Worm (Caenorhabditis elegans): ENCODE results near the gene gsr-1.

DNA sequence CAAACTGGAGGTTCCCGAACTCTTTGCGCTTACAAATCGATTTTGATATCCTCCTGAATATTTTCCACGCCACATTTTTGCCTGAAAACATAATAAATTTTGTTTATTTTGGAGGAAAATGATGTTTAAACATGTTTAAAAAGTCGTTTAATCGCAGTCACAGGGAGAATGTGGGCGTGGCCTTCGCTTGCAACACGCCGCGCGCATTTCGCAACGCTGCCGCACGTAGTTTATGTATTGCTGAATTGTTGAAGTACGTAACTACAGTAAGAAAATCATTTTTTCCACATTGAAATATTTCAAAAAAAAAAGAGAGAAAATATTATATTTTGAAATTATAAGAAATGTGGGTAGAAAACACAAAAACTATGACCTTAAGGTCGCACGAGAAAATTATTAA, 13.5 kb downstream of the gsr-1 start, which contains the start of gene C46F11.4:
- TF ChIP-seq unc-98 (GFP tag; IDR thresholded peaks at IDR 0.05) (no peak), C34B4.2 (tag; optimal IDR thresholded peaks at IDR 0.05) (no peak), snpc-4 (tag; optimal IDR thresholded peaks at IDR 0.05) (peak; percentile 19), elt-3 (tag; optimal IDR thresholded peaks at IDR 0.05) (peak in 1 of 6 experiments; percentile 25), unc-86 (tag; optimal IDR thresholded peaks at IDR 0.05) (peak; percentile 8), ces-1 (GFP tag; optimal IDR thresholded peaks at IDR 0.05) (no peak), aly-2 (tag; optimal IDR thresholded peaks at IDR 0.05) (no peak), lin-13 (GFP tag; optimal IDR thresholded peaks at IDR 0.05) (no peak), nhr-28 (tag; optimal IDR thresholded peaks at IDR 0.05) (no peak), pqm-1 (tag; optimal IDR thresholded peaks at IDR 0.05) (no peak), dsc-1 (tag; optimal IDR thresholded peaks at IDR 0.05) (peak; percentile 22)
